Fruit fly (Drosophila melanogaster): ENCODE measurements around the gene CG14089.

CG14089 gene

DNA sequence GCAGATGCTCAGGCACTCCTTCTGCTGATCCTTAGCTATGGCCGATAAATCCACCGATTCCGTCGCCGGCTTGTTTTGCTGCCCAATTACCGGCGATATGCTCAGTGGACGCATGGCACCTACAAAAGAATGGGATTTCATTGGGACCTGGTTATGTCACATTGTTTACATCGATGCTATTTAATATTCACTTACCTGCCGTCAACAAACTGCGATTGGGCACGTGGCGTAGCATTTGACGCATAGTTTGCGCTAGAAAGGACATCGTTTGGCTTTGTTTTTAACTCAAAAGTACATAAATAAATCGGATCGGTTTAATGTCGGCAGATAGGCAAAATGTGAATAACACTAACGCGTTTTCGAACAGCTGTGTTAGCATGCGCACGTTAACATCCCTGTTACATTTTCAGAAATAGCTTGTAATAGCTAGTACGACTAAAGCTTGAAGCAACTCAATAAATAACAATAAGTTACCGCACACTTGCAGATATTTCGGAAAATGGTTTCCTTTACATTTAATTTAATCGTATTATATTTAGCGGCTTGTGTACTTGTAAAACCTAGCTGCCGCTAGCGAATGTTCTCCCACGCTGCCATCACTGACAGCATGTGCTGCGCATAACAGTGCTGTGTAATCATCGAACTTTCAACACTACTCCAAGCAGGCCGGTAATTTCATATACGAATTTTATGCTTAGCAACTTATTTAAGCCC is 25.7 kb downstream of the CG14089 start, which contains the start of the genes mRpL21 and rept (continued):
- TF ChIP-seq cad (GFP tag; optimal IDR thresholded peaks at IDR 0.05) (no peak), CG16779 (GFP tag; IDR thresholded peaks at IDR 0.05) (peak; percentile 41; the same call in 1 of the 2 replicates), CG12104 (GFP tag; optimal IDR thresholded peaks at IDR 0.05) (no peak), knrl (GFP tag; IDR thresholded peaks at IDR 0.05; ENCODE audit: partially characterized antibody) (peak; percentile 34; the same call in 2 of the 3 replicates), CG17328 (GFP tag; IDR thresholded peaks at IDR 0.05) (peak; percentile 57; the same call in 1 of the 2 replicates), CG14050 (GFP tag; IDR thresholded peaks at IDR 0.05) (no peak), gfzf (GFP tag; optimal IDR thresholded peaks at IDR 0.05) (peak; percentile 69), schlank (tag; optimal IDR thresholded peaks at IDR 0.05) (peak; percentile 13), shn (GFP tag; optimal IDR thresholded peaks at IDR 0.05) (peak; percentile 57), fru (optimal IDR thresholded peaks at IDR 0.05) (no peak), Hey (tag; optimal IDR thresholded peaks at IDR 0.05) (no peak), CG11093 (GFP tag; IDR thresholded peaks at IDR 0.05) (no peak), CG6254 (GFP tag; optimal IDR thresholded peaks at IDR 0.05) (peak; percentile 31), Elba2 (GFP tag; optimal IDR thresholded peaks at IDR 0.05) (no peak), sd (tag; optimal IDR thresholded peaks at IDR 0.05) (peak; percentile 30), luna (GFP tag; optimal IDR thresholded peaks at IDR 0.05) (no peak), pzg (GFP tag; optimal IDR thresholded peaks at IDR 0.05) (peak; percentile 70), CG10321 (GFP tag; IDR thresholded peaks at IDR 0.05) (no peak), CG13296 (GFP tag; optimal IDR thresholded peaks at IDR 0.05) (peak; percentile 47), C15 (GFP tag; IDR thresholded peaks at IDR 0.05) (no peak), Pdp1 (GFP tag; optimal IDR thresholded peaks at IDR 0.05) (peak; percentile 31 to 94), D19A (tag; optimal IDR thresholded peaks at IDR 0.05) (no peak), Adf1 (GFP tag; IDR thresholded peaks at IDR 0.05) (peak; percentile 51), CG1233 (GFP tag; optimal IDR thresholded peaks at IDR 0.05) (peak; percentile 36), cato (GFP tag; optimal IDR thresholded peaks at IDR 0.05; ENCODE audit: borderline replicate concordance) (no peak), CG10274 (GFP tag; optimal IDR thresholded peaks at IDR 0.05) (no peak), eyg (GFP tag; optimal IDR thresholded peaks at IDR 0.05) (no peak), Kr (GFP tag; optimal IDR thresholded peaks at IDR 0.05) (no peak), bbx (GFP tag; IDR thresholded peaks at IDR 0.05; ENCODE audit: partially characterized antibody) (no peak), CG11696 (GFP tag; IDR thresholded peaks at IDR 0.05) (no peak), CG10462 (GFP tag; optimal IDR thresholded peaks at IDR 0.05) (peak; percentile 53), scrt (GFP tag; optimal IDR thresholded peaks at IDR 0.05) (peak; percentile 42), Atf6 (GFP tag; IDR thresholded peaks at IDR 0.05) (peak; percentile 51; the same call in 1 of the 2 replicates), CG1602 (GFP tag; optimal IDR thresholded peaks at IDR 0.05) (no peak), Max (GFP tag; optimal IDR thresholded peaks at IDR 0.05) (peak; percentile 98), tll (GFP tag; optimal IDR thresholded peaks at IDR 0.05) (peak in 1 of 2 experiments; percentile 43), bowl (GFP tag; IDR thresholded peaks at IDR 0.05) (no peak), CTCF (GFP tag; optimal IDR thresholded peaks at IDR 0.05) (no peak), zen (tag; optimal IDR thresholded peaks at IDR 0.05) (peak; percentile 45), CG1832 (GFP tag; optimal IDR thresholded peaks at IDR 0.05) (no peak), ro (GFP tag; IDR thresholded peaks at IDR 0.05) (no peak), sr (GFP tag; IDR thresholded peaks at IDR 0.05) (0 out of 3 replicates have a peak, but pooled peaks have one; percentile 8), emc (GFP tag; optimal IDR thresholded peaks at IDR 0.05) (no peak), cwo (GFP tag; optimal IDR thresholded peaks at IDR 0.05) (peak; percentile 45), ssp (GFP tag; IDR thresholded peaks at IDR 0.05) (no peak), E2f2 (GFP tag; IDR thresholded peaks at IDR 0.05) (peak; percentile 65), tgo (GFP tag; IDR thresholded peaks at IDR 0.05) (peak; percentile 36; the same call in 1 of the 3 replicates), hb (GFP tag; IDR thresholded peaks at IDR 0.05; ENCODE audit: partially characterized antibody) (no peak), HLH4C (GFP tag; IDR thresholded peaks at IDR 0.05; ENCODE audit: partially characterized antibody) (no peak), Sox102F (GFP tag; optimal IDR thresholded peaks at IDR 0.05) (peak; percentile 5)
